Worm (Caenorhabditis elegans): Measurements from ENCODE around the gene F54B11.9.

ce11 chrX:13646798-13647197, 41.4 kb downstream of the F54B11.9 start, which contains the start of gene acr-9:
- no peak for TF ChIP-seq daf-12 (tag; optimal IDR thresholded peaks at IDR 0.05)
- TF ChIP-seq dve-1 (tag; optimal IDR thresholded peaks at IDR 0.05; ENCODE audit: insufficient read depth) = no peak
- no peak for TF ChIP-seq nhr-25 (tag; optimal IDR thresholded peaks at IDR 0.05; ENCODE audit: borderline replicate concordance, insufficient read depth)
- TF ChIP-seq ztf-11 (tag; optimal IDR thresholded peaks at IDR 0.05) = no peak

Data from whole organism, L4 larva.